Worm (Caenorhabditis elegans): Measurements from ENCODE around the gene tba-8.
"Not testable (repeated sequence)": the region's sequence is repeated elsewhere in the genome, so short reads cannot be mapped to it uniquely, and the experiment has no call there.

DNA sequence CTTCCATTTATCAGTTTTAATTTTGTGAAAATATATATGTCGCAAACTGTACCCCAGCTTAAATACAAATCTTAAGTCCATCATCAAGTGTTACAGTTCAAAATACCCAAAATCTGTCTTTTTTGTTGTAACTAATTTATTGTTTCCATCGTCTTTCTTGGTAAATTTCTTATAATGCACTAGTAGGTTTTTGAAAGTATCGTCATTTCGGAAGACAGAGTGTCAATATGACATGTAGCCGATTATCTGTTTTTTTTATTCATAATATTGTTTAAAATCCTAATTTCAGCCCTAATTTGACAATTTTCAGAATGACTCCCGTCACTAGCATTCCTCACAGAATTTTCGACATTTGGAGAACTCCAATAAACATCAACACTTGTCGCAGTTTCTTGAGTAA lies 4.9 kb upstream of the tba-8 start, which contains the start of gene ZK899.6:
- TF ChIP-seq Y95B8A.8 (GFP tag; IDR thresholded peaks at IDR 0.05); bed-1 (GFP tag; IDR thresholded peaks at IDR 0.05); repo-1 (tag; optimal IDR thresholded peaks at IDR 0.05); hrde-1 (tag; optimal IDR thresholded peaks at IDR 0.05; ENCODE audit: borderline replicate concordance); snpc-4 (GFP tag; optimal IDR thresholded peaks at IDR 0.05); snpc-4 (tag; optimal IDR thresholded peaks at IDR 0.05); unc-62 (GFP tag; optimal IDR thresholded peaks at IDR 0.05); ama-1 (optimal IDR thresholded peaks at IDR 0.05); ama-1 (GFP tag; optimal IDR thresholded peaks at IDR 0.05): not testable (repeated sequence)

Data from whole organism, young adult.